Fruit fly (Drosophila melanogaster) whole organism, embryonic: Measurements from ENCODE around the gene gry.

Experiments used
- Bgb ChIP-seq: fragments of 200-800 bp; sonication (Bioruptor generic); IDR thresholded peaks from 2 replicates; pipeline ENCODE4 v1.3.6; 2022; ENCODE audit warnings: missing biosample characterization, missing genetic modification characterization; ENCODE audit not compliant: partially characterized antibody
- CG12769 ChIP-seq: fragments of 200-800 bp; sonication (Bioruptor generic); optimal IDR thresholded peaks from 2 replicates; lab custom pipeline; 2019; ENCODE audit warnings: missing biosample characterization, mild to moderate bottlenecking, missing genetic modification characterization, moderate library complexity
- CG13624 ChIP-seq: fragments of 200-800 bp; sonication (Bioruptor generic); optimal IDR thresholded peaks from 2 replicates; lab custom pipeline; 2016; ENCODE audit warnings: missing biosample characterization, missing genetic modification characterization
- CG14860 ChIP-seq: fragments of 200-800 bp; sonication (Bioruptor generic); IDR thresholded peaks from 3 replicates; pipeline ENCODE4 v1.3.6; 2022; ENCODE audit warnings: missing biosample characterization, missing genetic modification characterization; ENCODE audit not compliant: partially characterized antibody
- CG15514 ChIP-seq: fragments of 200-800 bp; sonication (Bioruptor generic); optimal IDR thresholded peaks from 3 replicates; lab custom pipeline; 2017; ENCODE audit warnings: missing biosample characterization, missing genetic modification characterization, mild to moderate bottlenecking, moderate library complexity, missing genetic modification reagents
- CG15601 ChIP-seq: fragments of 200-800 bp; sonication (Bioruptor generic); optimal IDR thresholded peaks from 3 replicates; lab custom pipeline; 2019; ENCODE audit warnings: missing biosample characterization, mild to moderate bottlenecking, missing genetic modification characterization, moderate library complexity
- CG16813 ChIP-seq: fragments of 200-800 bp; sonication (Bioruptor generic); IDR thresholded peaks from 3 replicates; pipeline ENCODE4 v1.3.6; 2022; ENCODE audit warnings: missing biosample characterization, missing genetic modification characterization; ENCODE audit not compliant: partially characterized antibody
- CG1792 ChIP-seq: fragments of 200-800 bp; sonication (Bioruptor generic); optimal IDR thresholded peaks from 2 replicates; lab custom pipeline; 2016; ENCODE audit warnings: missing biosample characterization, missing genetic modification characterization
- CG18619 ChIP-seq: fragments of 200-800 bp; sonication (Bioruptor generic); optimal IDR thresholded peaks from 3 replicates; lab custom pipeline; 2017; ENCODE audit warnings: missing biosample characterization, mild to moderate bottlenecking, missing genetic modification characterization
- CG2120 ChIP-seq: fragments of 200-800 bp; sonication (Bioruptor generic); optimal IDR thresholded peaks from 3 replicates; lab custom pipeline; 2016; ENCODE audit warnings: missing biosample characterization, missing genetic modification characterization
- CG2889 ChIP-seq: fragments of 200-800 bp; sonication (Bioruptor generic); IDR thresholded peaks from 3 replicates; pipeline ENCODE4 v1.3.6; 2022; ENCODE audit warnings: missing biosample characterization, missing genetic modification characterization
- CG34224 ChIP-seq: fragments of 200-800 bp; sonication (Bioruptor generic); IDR thresholded peaks from 3 replicates; pipeline ENCODE4 v1.3.6; 2022; ENCODE audit warnings: missing biosample characterization, missing genetic modification characterization; ENCODE audit not compliant: partially characterized antibody
- CG3847 ChIP-seq: fragments of 200-800 bp; sonication (Bioruptor generic); IDR thresholded peaks from 2 replicates; pipeline ENCODE4 v1.3.6; 2022; ENCODE audit warnings: missing biosample characterization, missing genetic modification characterization
- CG6813 ChIP-seq: fragments of 200-800 bp; sonication (Bioruptor generic); optimal IDR thresholded peaks from 2 replicates; lab custom pipeline; 2017; ENCODE audit warnings: missing biosample characterization, missing genetic modification characterization, mild to moderate bottlenecking, moderate library complexity, missing genetic modification reagents
- CG8765 ChIP-seq: fragments of 200-800 bp; sonication (Bioruptor generic); IDR thresholded peaks from 2 replicates; pipeline ENCODE4 v1.3.6; 2022; ENCODE audit warnings: missing biosample characterization, missing genetic modification characterization
- Dfd ChIP-seq, 2 experiments: fragments of >200 bp; optimal IDR thresholded peaks; 2 replicates each; lab custom pipeline; 2017; ENCODE audit warnings: missing biosample characterization in 2 of 2, missing genetic modification characterization in 2 of 2
- Dip3 ChIP-seq: fragments of 200-800 bp; sonication (Bioruptor generic); optimal IDR thresholded peaks from 3 replicates; lab custom pipeline; 2016; ENCODE audit warnings: missing biosample characterization, missing genetic modification characterization
- Dp ChIP-seq: fragments of 200-800 bp; sonication (Bioruptor generic); optimal IDR thresholded peaks from 2 replicates; lab custom pipeline; 2018; ENCODE audit warnings: missing biosample characterization, mild to moderate bottlenecking, missing genetic modification characterization, moderate library complexity
- Fer2 ChIP-seq: fragments of 200-800 bp; sonication (Bioruptor generic); optimal IDR thresholded peaks from 2 replicates; lab custom pipeline; 2018; ENCODE audit warnings: missing biosample characterization, mild to moderate bottlenecking, missing genetic modification characterization, moderate library complexity
- HLH54F ChIP-seq: fragments of 200-800 bp; sonication (Bioruptor generic); optimal IDR thresholded peaks from 3 replicates; lab custom pipeline; 2016; ENCODE audit warnings: missing biosample characterization, missing genetic modification characterization
- Nf-YB ChIP-seq: fragments of 200-800 bp; sonication (Bioruptor generic); optimal IDR thresholded peaks from 3 replicates; lab custom pipeline; 2019; ENCODE audit warnings: missing biosample characterization, mild to moderate bottlenecking, missing genetic modification characterization, moderate library complexity
- Side ChIP-seq: fragments of 200-800 bp; sonication (Bioruptor generic); optimal IDR thresholded peaks from 2 replicates; lab custom pipeline; 2016; ENCODE audit warnings: missing biosample characterization, missing genetic modification characterization
- YL-1 ChIP-seq: fragments of 200-800 bp; sonication (Bioruptor generic); optimal IDR thresholded peaks from 3 replicates; lab custom pipeline; 2017; ENCODE audit warnings: missing biosample characterization, mild to moderate bottlenecking, missing genetic modification characterization
- btn ChIP-seq: fragments of 200-800 bp; sonication (Bioruptor generic); optimal IDR thresholded peaks from 2 replicates; lab custom pipeline; 2016; ENCODE audit warnings: missing biosample characterization, missing genetic modification characterization
- chinmo ChIP-seq: fragments of 200-800 bp; sonication (Bioruptor generic); IDR thresholded peaks from 4 replicates; pipeline ENCODE4 v1.3.6; 2022; ENCODE audit warnings: missing biosample characterization, missing genetic modification characterization; ENCODE audit not compliant: partially characterized antibody
- chn ChIP-seq: fragments of 200-800 bp; sonication (Bioruptor generic); optimal IDR thresholded peaks from 2 replicates; lab custom pipeline; 2016; ENCODE audit warnings: missing biosample characterization, missing genetic modification characterization
- dan ChIP-seq: fragments of 200-800 bp; sonication (Bioruptor generic); IDR thresholded peaks from 2 replicates; pipeline ENCODE4 v1.3.6; 2022; ENCODE audit warnings: missing biosample characterization, missing genetic modification characterization
- dimm ChIP-seq: fragments of 200-800 bp; sonication (Bioruptor generic); IDR thresholded peaks from 2 replicates; pipeline ENCODE4 v1.3.6; 2022; ENCODE audit warnings: missing biosample characterization, missing genetic modification characterization
- dmrt99B ChIP-seq: fragments of 200-800 bp; sonication (Bioruptor generic); optimal IDR thresholded peaks from 2 replicates; lab custom pipeline; 2018; ENCODE audit warnings: missing biosample characterization, mild to moderate bottlenecking, missing genetic modification characterization, moderate library complexity
- exex ChIP-seq: fragments of 200-800 bp; sonication (Bioruptor generic); optimal IDR thresholded peaks from 4 replicates; lab custom pipeline; 2018; ENCODE audit warnings: missing biosample characterization, mild to moderate bottlenecking, missing genetic modification characterization, moderate library complexity
- fd102C ChIP-seq: fragments of 200-800 bp; sonication (Bioruptor generic); optimal IDR thresholded peaks from 2 replicates; lab custom pipeline; 2018; ENCODE audit warnings: missing biosample characterization, mild to moderate bottlenecking, missing genetic modification characterization, moderate library complexity
- grau ChIP-seq: fragments of 200-800 bp; optimal IDR thresholded peaks from 3 replicates; lab custom pipeline; 2019; ENCODE audit warnings: missing biosample characterization, mild to moderate bottlenecking, missing genetic modification characterization, moderate library complexity
- gsb ChIP-seq: fragments of 200-800 bp; sonication (Bioruptor generic); IDR thresholded peaks from 2 replicates; pipeline ENCODE4 v1.3.6; 2022; ENCODE audit warnings: missing biosample characterization, missing genetic modification characterization
- inv ChIP-seq: fragments of 200-800 bp; sonication (Bioruptor generic); IDR thresholded peaks from 2 replicates; pipeline ENCODE4 v1.3.6; 2022; ENCODE audit warnings: missing biosample characterization, missing genetic modification characterization; ENCODE audit not compliant: partially characterized antibody
- kay ChIP-seq: fragments of 200-800 bp; sonication (Bioruptor generic); optimal IDR thresholded peaks from 2 replicates; lab custom pipeline; 2016; ENCODE audit warnings: missing biosample characterization, missing genetic modification characterization
- lab ChIP-seq: fragments of 200-800 bp; sonication (Bioruptor generic); optimal IDR thresholded peaks from 3 replicates; lab custom pipeline; 2017; ENCODE audit warnings: missing biosample characterization, missing genetic modification characterization, mild to moderate bottlenecking, moderate library complexity, missing genetic modification reagents
- nerfin-1 ChIP-seq: fragments of 200-800 bp; sonication (Bioruptor generic); optimal IDR thresholded peaks from 3 replicates; lab custom pipeline; 2019; ENCODE audit warnings: missing biosample characterization, mild to moderate bottlenecking, missing genetic modification characterization, moderate library complexity
- pb ChIP-seq: fragments of 200-800 bp; sonication (Bioruptor generic); optimal IDR thresholded peaks from 3 replicates; lab custom pipeline; 2016; ENCODE audit warnings: missing biosample characterization, missing genetic modification characterization
- pita ChIP-seq: fragments of 200-800 bp; sonication (Bioruptor generic); optimal IDR thresholded peaks from 2 replicates; lab custom pipeline; 2017; ENCODE audit warnings: missing biosample characterization, mild to moderate bottlenecking, missing genetic modification characterization
- pum ChIP-seq: fragments of 200-800 bp; sonication (Bioruptor generic); optimal IDR thresholded peaks from 2 replicates; lab custom pipeline; 2016; ENCODE audit warnings: missing biosample characterization, missing genetic modification characterization
- sd ChIP-seq: fragments of 200-800 bp; sonication (Bioruptor generic); optimal IDR thresholded peaks from 3 replicates; lab custom pipeline; 2018; ENCODE audit warnings: missing biosample characterization, mild to moderate bottlenecking, missing genetic modification characterization, moderate library complexity
- shn ChIP-seq: fragments of 200-800 bp; sonication (Bioruptor generic); optimal IDR thresholded peaks from 3 replicates; lab custom pipeline; 2016; ENCODE audit warnings: missing biosample characterization, missing genetic modification characterization
- sna ChIP-seq: fragments of 200-800 bp; sonication (Bioruptor generic); IDR thresholded peaks from 2 replicates; pipeline ENCODE4 v1.3.6; 2022; ENCODE audit warnings: missing biosample characterization, missing genetic modification characterization; ENCODE audit not compliant: partially characterized antibody
- so ChIP-seq: fragments of 200-800 bp; sonication (Bioruptor generic); IDR thresholded peaks from 3 replicates; pipeline ENCODE4 v1.3.6; 2022; ENCODE audit warnings: missing biosample characterization, missing genetic modification characterization
- sr ChIP-seq: fragments of 200-800 bp; sonication (Bioruptor generic); IDR thresholded peaks from 3 replicates; pipeline ENCODE4 v1.3.6; 2022; ENCODE audit warnings: missing biosample characterization, missing genetic modification characterization
- tin ChIP-seq: fragments of 200-800 bp; sonication (Bioruptor generic); optimal IDR thresholded peaks from 3 replicates; lab custom pipeline; 2016; ENCODE audit warnings: missing biosample characterization, missing genetic modification characterization
- ttk ChIP-seq: fragments of 200-800 bp; sonication (Bioruptor generic); IDR thresholded peaks from 2 replicates; pipeline ENCODE4 v2.1.2; 2022; ENCODE audit warnings: missing biosample characterization, missing genetic modification characterization
- zen ChIP-seq: fragments of 200-800 bp; sonication (Bioruptor generic); optimal IDR thresholded peaks from 3 replicates; lab custom pipeline; 2018; ENCODE audit warnings: missing biosample characterization, mild to moderate bottlenecking, missing genetic modification characterization, moderate library complexity

gry gene

DNA sequence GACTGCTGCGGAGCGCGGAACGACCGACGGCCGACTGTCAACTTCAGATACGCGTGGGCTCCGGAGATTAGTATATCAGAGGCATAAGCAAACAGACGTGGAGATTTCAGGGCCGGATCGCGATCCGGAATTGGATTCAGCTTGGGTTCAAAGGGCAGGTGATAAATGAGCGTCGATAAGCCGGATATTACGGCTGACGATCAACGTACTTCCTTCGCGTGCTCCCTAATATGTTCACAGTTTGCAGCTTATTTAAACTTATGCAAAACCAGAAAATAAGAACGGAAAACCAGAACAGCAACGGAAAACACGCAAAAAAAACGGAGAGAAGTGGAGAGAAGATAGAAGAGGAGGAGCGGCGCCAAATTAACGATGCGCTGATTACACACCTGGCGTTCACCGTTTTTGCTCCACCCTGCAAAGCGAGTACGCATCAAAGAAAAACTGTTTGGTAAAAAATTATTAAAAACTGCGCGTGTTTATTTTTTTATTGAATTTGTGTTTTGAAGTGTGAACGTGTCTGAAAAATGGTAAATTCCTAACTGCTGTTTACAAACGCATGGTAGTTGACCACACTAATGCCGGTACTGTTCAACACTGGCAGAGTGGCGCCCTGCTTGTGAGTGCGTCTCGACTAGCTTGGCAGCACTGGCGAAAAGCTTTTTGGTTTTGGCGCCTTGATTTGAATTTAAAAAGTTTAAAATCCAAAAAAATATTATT lies 40.3 kb downstream of the gry start, which contains the start of gene CG17746 (continued):
- peak; percentile 12 for TF ChIP-seq nerfin-1 (tag; lab: Kevin White, UChicago)
- peak; percentile 78 for TF ChIP-seq YL-1
- no peak for TF ChIP-seq Fer2 (tag; lab: Kevin White, UChicago)
- peak; percentile 45 for TF ChIP-seq tin (GFP tag; lab: Kevin White, UChicago)
- peak; percentile 56 for TF ChIP-seq Side (GFP tag; lab: Kevin White, UChicago)
- TF ChIP-seq CG13624: peak; percentile 77
- no peak for TF ChIP-seq dan (GFP tag; lab: Robert Waterston, UW)
- TF ChIP-seq CG12769 (tag; lab: Kevin White, UChicago): no peak
- TF ChIP-seq CG16813 (GFP tag; lab: Robert Waterston, UW): peak; percentile 60; the same call in 2 of the 3 replicates
- peak; percentile 25 for TF ChIP-seq grau
- peak; percentile 58 for TF ChIP-seq Bgb
- TF ChIP-seq CG18619 (GFP tag; lab: Kevin White, UChicago): no peak
- peak; percentile 18 for TF ChIP-seq pum (GFP tag; lab: Kevin White, UChicago)
- TF ChIP-seq dmrt99B (tag; lab: Kevin White, UChicago): no peak
- TF ChIP-seq CG1792: peak; percentile 16
- no peak for TF ChIP-seq inv (GFP tag; lab: Robert Waterston, UW)
- peak; percentile 20 for TF ChIP-seq shn
- TF ChIP-seq so (GFP tag; lab: Robert Waterston, UW): no peak
- TF ChIP-seq Dip3 (GFP tag; lab: Kevin White, UChicago): peak; percentile 50
- TF ChIP-seq CG3847: peak; percentile 91
- peak; percentile 43 for TF ChIP-seq kay
- TF ChIP-seq CG34224 (GFP tag; lab: Robert Waterston, UW): peak; percentile 59; the same call in 2 of the 3 replicates
- TF ChIP-seq btn (GFP tag; lab: Kevin White, UChicago): no peak
- TF ChIP-seq CG8765 (GFP tag; lab: Robert Waterston, UW): no peak
- TF ChIP-seq chinmo (GFP tag; lab: Robert Waterston, UW): 0 out of 4 replicates have a peak, but pooled peaks have one; percentile 54
- TF ChIP-seq Dp (GFP tag; lab: Kevin White, UChicago): peak; percentile 99
- no peak for TF ChIP-seq exex (tag; lab: Kevin White, UChicago)
- peak; percentile 40 for TF ChIP-seq lab (GFP tag; lab: Kevin White, UChicago)
- TF ChIP-seq sna (GFP tag; lab: Robert Waterston, UW): no peak; the same call in 1 of the 2 replicates
- TF ChIP-seq sd (tag; lab: Kevin White, UChicago): no peak
- peak; percentile 21 for TF ChIP-seq zen (tag; lab: Kevin White, UChicago)
- no peak for TF ChIP-seq gsb
- TF ChIP-seq dimm (GFP tag; lab: Robert Waterston, UW): no peak
- TF ChIP-seq HLH54F: peak; percentile 32
- peak; percentile 86 for TF ChIP-seq CG15514 (GFP tag; lab: Kevin White, UChicago)
- peak; percentile 14 for TF ChIP-seq pb (GFP tag; lab: Kevin White, UChicago)
- TF ChIP-seq chn (GFP tag; lab: Kevin White, UChicago): peak; percentile 21
- TF ChIP-seq CG2120 (GFP tag; lab: Kevin White, UChicago): peak; percentile 76
- peak; percentile 53 for TF ChIP-seq CG15601
- peak; percentile 41; the same call in 1 of the 3 replicates for TF ChIP-seq CG14860
- no peak for TF ChIP-seq sr (GFP tag; lab: Robert Waterston, UW)
- no peak for TF ChIP-seq Nf-YB (GFP tag; lab: Kevin White, UChicago)
- TF ChIP-seq fd102C (GFP tag; lab: Kevin White, UChicago): no peak
- no peak for TF ChIP-seq Dfd (GFP tag; optimal IDR thresholded peaks at IDR 0.05; lab: Kevin White, UChicago)
- TF ChIP-seq CG6813 (GFP tag; lab: Kevin White, UChicago): no peak
- no peak for TF ChIP-seq CG2889 (GFP tag; lab: Robert Waterston, UW)
- TF ChIP-seq ttk (GFP tag; lab: Robert Waterston, UW): no peak
- TF ChIP-seq pita (GFP tag; lab: Kevin White, UChicago): peak; percentile 66
